Fruit fly (Drosophila melanogaster): ENCODE data around the gene Ufd1.

Ufd1 gene

DNA sequence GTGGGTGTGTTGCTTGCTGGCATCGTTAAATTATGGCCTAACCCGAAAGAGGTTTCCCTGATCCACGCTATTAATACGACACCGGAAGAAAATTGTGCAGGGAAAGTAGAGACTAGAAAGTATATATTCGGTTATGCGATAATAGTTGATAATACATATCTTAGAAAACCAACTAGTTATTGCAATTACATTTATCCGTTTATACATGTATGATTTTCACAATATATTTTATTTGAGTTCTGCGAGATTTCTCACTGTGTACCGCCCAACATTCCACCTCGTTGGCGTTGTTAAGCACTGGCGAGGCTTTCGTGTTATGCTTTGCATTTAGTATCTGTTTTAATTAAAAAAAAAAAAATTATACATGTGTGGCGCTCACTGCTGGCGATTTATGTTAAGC, 32.4 kb upstream of the Ufd1 start (continued):
- TF ChIP-seq CG10631 (GFP tag; optimal IDR thresholded peaks at IDR 0.05), result peak; percentile 53
- TF ChIP-seq Smox (GFP tag; optimal IDR thresholded peaks at IDR 0.05), result peak; percentile 26
- TF ChIP-seq Blimp-1 (GFP tag; optimal IDR thresholded peaks at IDR 0.05), result no peak
- TF ChIP-seq CG16779 (tag; optimal IDR thresholded peaks at IDR 0.05), result no peak
- no peak for TF ChIP-seq CG8632 (GFP tag; optimal IDR thresholded peaks at IDR 0.05)
- TF ChIP-seq acj6 (GFP tag; optimal IDR thresholded peaks at IDR 0.05), result peak; percentile 54
- TF ChIP-seq topi (GFP tag; optimal IDR thresholded peaks at IDR 0.05), result peak; percentile 16
- no peak for TF ChIP-seq fd59A (GFP tag; optimal IDR thresholded peaks at IDR 0.05)
- TF ChIP-seq Sox102F (GFP tag; optimal IDR thresholded peaks at IDR 0.05), result no peak
- no peak for TF ChIP-seq dac (GFP tag; optimal IDR thresholded peaks at IDR 0.05)
- TF ChIP-seq fd85E (GFP tag; optimal IDR thresholded peaks at IDR 0.05), result no peak
- peak; percentile 37 for TF ChIP-seq Hr39 (GFP tag; optimal IDR thresholded peaks at IDR 0.05)
- TF ChIP-seq CG3032 (tag; optimal IDR thresholded peaks at IDR 0.05), result peak; percentile 5
- peak; percentile 6 for TF ChIP-seq CG34406 (GFP tag; optimal IDR thresholded peaks at IDR 0.05)
- TF ChIP-seq OdsH (GFP tag; optimal IDR thresholded peaks at IDR 0.05), result peak; percentile 61
- no peak for TF ChIP-seq CG9139 (GFP tag; optimal IDR thresholded peaks at IDR 0.05)
- TF ChIP-seq CG3919 (GFP tag; optimal IDR thresholded peaks at IDR 0.05), result peak; percentile 41
- peak; percentile 60 for TF ChIP-seq CG11294 (GFP tag; IDR thresholded peaks at IDR 0.05)

DNA sequence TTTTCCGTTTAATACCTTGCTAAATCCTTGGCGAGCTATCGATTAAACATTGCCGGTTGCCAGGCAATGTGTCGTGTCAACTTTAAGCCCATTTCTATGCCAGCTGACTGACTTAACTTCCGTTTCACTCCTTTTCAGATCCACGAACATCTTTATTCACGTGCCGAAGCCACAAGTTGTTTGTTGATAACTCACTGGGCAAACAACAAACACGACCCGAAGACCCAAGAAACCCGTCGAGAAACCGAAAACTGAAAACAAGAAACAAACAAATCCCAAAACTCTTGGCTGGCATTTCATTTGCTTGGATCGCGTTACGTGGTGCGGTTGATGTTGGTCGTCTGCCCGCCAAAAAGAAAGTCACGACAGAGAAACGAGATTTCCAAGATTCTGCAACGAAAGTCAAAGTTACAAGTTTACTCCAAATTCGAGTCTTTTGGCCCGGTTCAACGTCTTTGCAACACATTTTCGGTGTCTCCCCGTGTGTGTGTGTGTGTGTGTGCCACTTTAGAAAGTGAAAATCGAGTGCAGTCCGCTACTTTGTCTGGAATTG, 27.8 kb upstream of the Ufd1 start, which contains the start of gene CG6216:
TSS of gene CG6216 (minus strand) at position 51 of the 553 bp plus-strand sequence.
- TF ChIP-seq esn (GFP tag; optimal IDR thresholded peaks at IDR 0.05) (no peak), CG11902 (GFP tag; optimal IDR thresholded peaks at IDR 0.05) (no peak), CG10669 (GFP tag; optimal IDR thresholded peaks at IDR 0.05) (no peak), ss (GFP tag; optimal IDR thresholded peaks at IDR 0.05) (no peak), Met (GFP tag; optimal IDR thresholded peaks at IDR 0.05) (peak; percentile 1), vri (GFP tag; optimal IDR thresholded peaks at IDR 0.05) (no peak), Lpt (GFP tag; optimal IDR thresholded peaks at IDR 0.05) (no peak), Eip75B (GFP tag; optimal IDR thresholded peaks at IDR 0.05) (peak; percentile 36), Hr39 (GFP tag; optimal IDR thresholded peaks at IDR 0.05) (no peak), Ets21C (GFP tag; optimal IDR thresholded peaks at IDR 0.05) (no peak), CG4318 (GFP tag; optimal IDR thresholded peaks at IDR 0.05) (no peak), CG31627 (GFP tag; optimal IDR thresholded peaks at IDR 0.05) (no peak), net (GFP tag; optimal IDR thresholded peaks at IDR 0.05) (no peak), CG10631 (GFP tag; optimal IDR thresholded peaks at IDR 0.05) (no peak), CG34406 (GFP tag; optimal IDR thresholded peaks at IDR 0.05) (no peak), CG7368 (GFP tag; optimal IDR thresholded peaks at IDR 0.05) (no peak), dac (GFP tag; optimal IDR thresholded peaks at IDR 0.05) (no peak), CG3032 (tag; optimal IDR thresholded peaks at IDR 0.05) (no peak), topi (GFP tag; optimal IDR thresholded peaks at IDR 0.05) (no peak), Hr38 (GFP tag; optimal IDR thresholded peaks at IDR 0.05) (no peak), CG11762 (GFP tag; optimal IDR thresholded peaks at IDR 0.05; ENCODE audit: insufficient read depth) (no peak), achi (GFP tag; optimal IDR thresholded peaks at IDR 0.05) (peak; percentile 6), CG16779 (tag; optimal IDR thresholded peaks at IDR 0.05) (no peak), CG32006 (GFP tag; optimal IDR thresholded peaks at IDR 0.05) (no peak), spab (GFP tag; optimal IDR thresholded peaks at IDR 0.05) (no peak), Sox15 (GFP tag; optimal IDR thresholded peaks at IDR 0.05) (no peak), Eip93F (GFP tag; optimal IDR thresholded peaks at IDR 0.05) (no peak), fkh (GFP tag; optimal IDR thresholded peaks at IDR 0.05) (peak; percentile 27), Ets96B (tag; optimal IDR thresholded peaks at IDR 0.05) (no peak), CG9139 (GFP tag; optimal IDR thresholded peaks at IDR 0.05) (no peak), CG6854 (GFP tag; optimal IDR thresholded peaks at IDR 0.05) (no peak), dsx (GFP tag; optimal IDR thresholded peaks at IDR 0.05; ENCODE audit: poor library complexity, severe bottlenecking) (no peak), CG6276 (GFP tag; optimal IDR thresholded peaks at IDR 0.05) (peak; percentile 29), Blimp-1 (GFP tag; optimal IDR thresholded peaks at IDR 0.05) (peak; percentile 99), CG8119 (GFP tag; IDR thresholded peaks at IDR 0.05) (no peak), Hr4 (GFP tag; optimal IDR thresholded peaks at IDR 0.05) (no peak), lz (GFP tag; optimal IDR thresholded peaks at IDR 0.05) (no peak), Sox102F (GFP tag; optimal IDR thresholded peaks at IDR 0.05) (no peak), CG3919 (GFP tag; optimal IDR thresholded peaks at IDR 0.05) (no peak), CG8632 (GFP tag; optimal IDR thresholded peaks at IDR 0.05) (no peak), CG6163 (GFP tag; IDR thresholded peaks at IDR 0.05) (no peak), salr (GFP tag; optimal IDR thresholded peaks at IDR 0.05) (no peak)

Data from whole organism, prepupa.